Worm (Caenorhabditis elegans) whole organism, L4 larva: ENCODE measurements around the gene cal-2.

Experiments
- dmd-9 ChIP-seq: fragments of 200-800 bp; sonication (Bioruptor generic); IDR thresholded peaks from 2 replicates; pipeline ENCODE4 v1.3.6; 2022; ENCODE audit warnings: missing genetic modification reagents, missing genetic modification characterization, missing compliant biosample characterization
- dve-1 ChIP-seq: sonication (generic microtip); optimal IDR thresholded peaks from 2 replicates; lab custom pipeline; 2017; ENCODE audit warnings: antibody characterized with exemption, mild to moderate bottlenecking, missing genetic modification characterization, missing compliant biosample characterization; ENCODE audit not compliant: insufficient read depth
- egl-27 ChIP-seq: sonication (generic microtip); optimal IDR thresholded peaks from 3 replicates; lab custom pipeline; 2017; ENCODE audit warnings: missing biosample characterization, missing genetic modification reagents, missing genetic modification characterization
- madf-9 ChIP-seq: fragments of 200-800 bp; sonication (Bioruptor generic); conservative IDR thresholded peaks from 2 replicates; pipeline ENCODE4 v1.3.6; 2022; ENCODE audit warnings: missing genetic modification reagents, missing genetic modification characterization, missing compliant biosample characterization
- zag-1 ChIP-seq: fragments of 150-350 bp; optimal IDR thresholded peaks from 2 replicates; lab custom pipeline; 2014; ENCODE audit warnings: missing biosample characterization, missing genetic modification characterization

DNA sequence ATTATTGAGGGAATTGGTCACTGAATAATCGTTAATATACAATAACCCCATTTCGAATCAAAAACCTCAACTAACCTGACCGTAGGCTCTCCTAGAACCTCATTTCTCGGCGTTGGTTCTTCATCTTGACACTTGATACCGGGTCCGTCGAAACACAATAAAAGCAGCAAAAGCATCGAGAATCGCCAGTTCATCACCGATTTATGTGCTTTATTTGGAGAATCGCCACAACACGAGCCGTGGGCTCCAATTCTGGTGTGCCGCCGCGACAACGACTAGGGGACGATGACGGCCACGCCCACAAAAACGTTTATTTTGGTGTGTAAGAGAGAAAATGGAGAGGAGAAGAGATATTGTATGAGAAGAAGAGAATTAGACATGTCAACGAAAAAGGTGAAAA is 13.1 kb upstream of the cal-2 start, which contains the start of gene cutl-15:
- TF ChIP-seq dmd-9 (GFP tag; lab: Robert Waterston, UW) (no peak), zag-1 (no peak), egl-27 (tag; lab: Kevin White, UChicago) (no peak), madf-9 (no peak), dve-1 (no peak)
